Fruit fly (Drosophila melanogaster) whole organism, prepupa: ENCODE results near the gene sing.
A peak's percentile ranks its signal among the peaks of the same experiment; 100 is the strongest.

Experiments
- Blimp-1 ChIP-seq: fragments of 200-800 bp; sonication (Bioruptor generic); optimal IDR thresholded peaks from 3 replicates; lab custom pipeline; 2017; ENCODE audit warnings: missing biosample characterization, missing genetic modification characterization, mild to moderate bottlenecking, moderate library complexity, missing genetic modification reagents
- CG10669 ChIP-seq: fragments of 200-800 bp; sonication (Bioruptor generic); optimal IDR thresholded peaks from 3 replicates; lab custom pipeline; 2018; ENCODE audit warnings: missing biosample characterization, mild to moderate bottlenecking, missing genetic modification characterization, moderate library complexity
- CG11294 ChIP-seq: fragments of 200-800 bp; sonication (Bioruptor generic); IDR thresholded peaks from 2 replicates; pipeline ENCODE4 v1.3.6; 2022; ENCODE audit warnings: missing biosample characterization, missing genetic modification characterization
- CG11762 ChIP-seq: fragments of 200-800 bp; sonication (Bioruptor generic); optimal IDR thresholded peaks from 3 replicates; lab custom pipeline; 2016; ENCODE audit warnings: missing biosample characterization, missing genetic modification characterization; ENCODE audit not compliant: insufficient read depth
- CG11902 ChIP-seq: fragments of 200-800 bp; sonication (Bioruptor generic); optimal IDR thresholded peaks from 3 replicates; lab custom pipeline; 2016; ENCODE audit warnings: missing biosample characterization, missing genetic modification characterization
- CG1621 ChIP-seq: fragments of 200-800 bp; sonication (Bioruptor generic); optimal IDR thresholded peaks from 3 replicates; lab custom pipeline; 2018; ENCODE audit warnings: missing biosample characterization, mild to moderate bottlenecking, missing genetic modification characterization
- CG16779 ChIP-seq: fragments of 200-800 bp; sonication (Bioruptor generic); optimal IDR thresholded peaks from 3 replicates; lab custom pipeline; 2017; ENCODE audit warnings: missing biosample characterization, mild to moderate bottlenecking, missing genetic modification characterization
- CG3032 ChIP-seq: fragments of 200-800 bp; optimal IDR thresholded peaks from 2 replicates; lab custom pipeline; 2019; ENCODE audit warnings: missing biosample characterization, mild to moderate bottlenecking, missing genetic modification characterization, moderate library complexity
- CG31627 ChIP-seq: fragments of 200-800 bp; sonication (Bioruptor generic); optimal IDR thresholded peaks from 3 replicates; lab custom pipeline; 2016; ENCODE audit warnings: missing biosample characterization, missing genetic modification characterization
- CG32006 ChIP-seq: fragments of 200-800 bp; sonication (Bioruptor generic); optimal IDR thresholded peaks from 3 replicates; lab custom pipeline; 2017; ENCODE audit warnings: missing biosample characterization, mild to moderate bottlenecking, missing genetic modification characterization
- CG34406 ChIP-seq: fragments of 200-800 bp; sonication (Bioruptor generic); optimal IDR thresholded peaks from 3 replicates; lab custom pipeline; 2016; ENCODE audit warnings: missing biosample characterization, missing genetic modification characterization
- CG3919 ChIP-seq: fragments of 200-800 bp; sonication (Bioruptor generic); optimal IDR thresholded peaks from 3 replicates; lab custom pipeline; 2016; ENCODE audit warnings: missing biosample characterization, missing genetic modification characterization
- CG4318 ChIP-seq: fragments of 200-800 bp; sonication (Bioruptor generic); optimal IDR thresholded peaks from 3 replicates; lab custom pipeline; 2017; ENCODE audit warnings: missing biosample characterization, mild to moderate bottlenecking, missing genetic modification characterization
- CG6163 ChIP-seq: fragments of 200-800 bp; sonication (Bioruptor generic); IDR thresholded peaks from 3 replicates; pipeline ENCODE4 v1.3.6; 2022; ENCODE audit warnings: missing biosample characterization, missing genetic modification characterization
- CG6276 ChIP-seq: fragments of 200-800 bp; sonication (Bioruptor generic); optimal IDR thresholded peaks from 2 replicates; lab custom pipeline; 2017; ENCODE audit warnings: missing biosample characterization, mild to moderate bottlenecking, missing genetic modification characterization
- CG6792 ChIP-seq: fragments of 200-800 bp; sonication (Bioruptor generic); optimal IDR thresholded peaks from 3 replicates; lab custom pipeline; 2016; ENCODE audit warnings: missing biosample characterization, missing genetic modification characterization
- CG6808 ChIP-seq: fragments of 200-800 bp; sonication (Bioruptor generic); optimal IDR thresholded peaks from 3 replicates; lab custom pipeline; 2017; ENCODE audit warnings: missing biosample characterization, missing genetic modification characterization, mild to moderate bottlenecking, moderate library complexity, missing genetic modification reagents
- CG8119 ChIP-seq: fragments of 200-800 bp; sonication (Bioruptor generic); IDR thresholded peaks from 3 replicates; pipeline ENCODE4 v1.3.6; 2022; ENCODE audit warnings: missing biosample characterization, missing genetic modification characterization
- CG8319 ChIP-seq: fragments of 200-800 bp; sonication (Bioruptor generic); optimal IDR thresholded peaks from 3 replicates; lab custom pipeline; 2016; ENCODE audit warnings: missing biosample characterization, missing genetic modification characterization
- CG8632 ChIP-seq: fragments of 200-800 bp; sonication (Bioruptor generic); optimal IDR thresholded peaks from 3 replicates; lab custom pipeline; 2016; ENCODE audit warnings: missing biosample characterization, missing genetic modification characterization
- Eip75B ChIP-seq: fragments of 200-800 bp; sonication (Bioruptor generic); optimal IDR thresholded peaks from 3 replicates; lab custom pipeline; 2016; ENCODE audit warnings: missing biosample characterization, missing genetic modification characterization
- Eip78C ChIP-seq: fragments of 200-800 bp; sonication (Bioruptor generic); peaks from one replicate; lab custom pipeline; 2016; ENCODE audit warnings: missing biosample characterization, missing genetic modification characterization
- Ets21C ChIP-seq: fragments of 200-800 bp; sonication (Bioruptor generic); optimal IDR thresholded peaks from 3 replicates; lab custom pipeline; 2016; ENCODE audit warnings: missing biosample characterization, missing genetic modification characterization
- Ets96B ChIP-seq: fragments of 200-800 bp; optimal IDR thresholded peaks from 2 replicates; lab custom pipeline; 2019; ENCODE audit warnings: missing biosample characterization, mild to moderate bottlenecking, missing genetic modification characterization, moderate library complexity
- Gug ChIP-seq: fragments of 200-800 bp; sonication (Bioruptor generic); IDR thresholded peaks from 2 replicates; pipeline ENCODE4 v1.3.6; 2022; ENCODE audit warnings: missing biosample characterization, missing genetic modification characterization
- Hr38 ChIP-seq: sonication (Bioruptor generic); optimal IDR thresholded peaks from 2 replicates; lab custom pipeline; 2016; ENCODE audit warnings: missing biosample characterization, missing genetic modification characterization
- Hr39 ChIP-seq: fragments of 200-800 bp; sonication (Bioruptor generic); optimal IDR thresholded peaks from 2 replicates; lab custom pipeline; 2016; ENCODE audit warnings: missing biosample characterization, missing genetic modification characterization
- Lpt ChIP-seq: fragments of 200-800 bp; sonication (Bioruptor generic); optimal IDR thresholded peaks from 3 replicates; lab custom pipeline; 2016; ENCODE audit warnings: missing biosample characterization, missing genetic modification characterization
- Met ChIP-seq: fragments of 200-800 bp; sonication (Bioruptor generic); optimal IDR thresholded peaks from 3 replicates; lab custom pipeline; 2016; ENCODE audit warnings: missing biosample characterization, missing genetic modification characterization
- OdsH ChIP-seq: fragments of 200-800 bp; sonication (Bioruptor generic); optimal IDR thresholded peaks from 3 replicates; lab custom pipeline; 2016; ENCODE audit warnings: missing biosample characterization, missing genetic modification characterization
- Smox ChIP-seq: fragments of 200-800 bp; sonication (Bioruptor generic); optimal IDR thresholded peaks from 3 replicates; lab custom pipeline; 2016; ENCODE audit warnings: missing biosample characterization, missing genetic modification characterization
- Sox102F ChIP-seq: fragments of 200-800 bp; sonication (Bioruptor generic); optimal IDR thresholded peaks from 2 replicates; lab custom pipeline; 2016; ENCODE audit warnings: missing biosample characterization, mild to moderate bottlenecking, missing genetic modification characterization
- Sox14 ChIP-seq: fragments of 200-800 bp; sonication (Bioruptor generic); optimal IDR thresholded peaks from 3 replicates; lab custom pipeline; 2016; ENCODE audit warnings: missing biosample characterization, missing genetic modification characterization
- acj6 ChIP-seq: fragments of 200-800 bp; sonication (Bioruptor generic); optimal IDR thresholded peaks from 3 replicates; lab custom pipeline; 2016; ENCODE audit warnings: missing biosample characterization, missing genetic modification characterization
- cyc ChIP-seq: fragments of 200-800 bp; sonication (Bioruptor generic); optimal IDR thresholded peaks from 3 replicates; lab custom pipeline; 2016; ENCODE audit warnings: missing biosample characterization, missing genetic modification characterization
- dac ChIP-seq: fragments of 200-800 bp; sonication (Bioruptor generic); optimal IDR thresholded peaks from 2 replicates; lab custom pipeline; 2017; ENCODE audit warnings: missing biosample characterization, mild to moderate bottlenecking, missing genetic modification characterization
- fd59A ChIP-seq: fragments of 200-800 bp; sonication (Bioruptor generic); optimal IDR thresholded peaks from 2 replicates; lab custom pipeline; 2017; ENCODE audit warnings: missing biosample characterization, mild to moderate bottlenecking, missing genetic modification characterization, missing genetic modification reagents
- fd85E ChIP-seq: fragments of 200-800 bp; sonication (Bioruptor generic); optimal IDR thresholded peaks from 3 replicates; lab custom pipeline; 2016; ENCODE audit warnings: missing biosample characterization, missing genetic modification characterization
- fkh ChIP-seq: fragments of 200-800 bp; sonication (Bioruptor generic); optimal IDR thresholded peaks from 3 replicates; lab custom pipeline; 2017; ENCODE audit warnings: missing biosample characterization, mild to moderate bottlenecking, missing genetic modification characterization, moderate library complexity
- net ChIP-seq: fragments of 200-800 bp; sonication (Bioruptor generic); optimal IDR thresholded peaks from 3 replicates; lab custom pipeline; 2016; ENCODE audit warnings: missing biosample characterization, missing genetic modification characterization
- pdm3 ChIP-seq: fragments of 200-800 bp; sonication (Bioruptor generic); optimal IDR thresholded peaks from 3 replicates; lab custom pipeline; 2016; ENCODE audit warnings: missing biosample characterization, missing genetic modification characterization
- salr ChIP-seq, 2 experiments: fragments of 200-800 bp; sonication (Bioruptor generic); optimal IDR thresholded peaks; 3 replicates each; lab custom pipeline; 2016 to 2018; ENCODE audit warnings: missing biosample characterization in 2 of 2, missing genetic modification characterization in 2 of 2, mild to moderate bottlenecking in 1 of 2
- spab ChIP-seq: fragments of 200-800 bp; sonication (Bioruptor generic); optimal IDR thresholded peaks from 2 replicates; lab custom pipeline; 2017; ENCODE audit warnings: missing biosample characterization, mild to moderate bottlenecking, missing genetic modification characterization, missing genetic modification reagents
- svp ChIP-seq: fragments of 200-800 bp; sonication (Bioruptor generic); peaks from one replicate; lab custom pipeline; 2016; ENCODE audit warnings: missing biosample characterization, missing genetic modification characterization
- topi ChIP-seq: fragments of 200-800 bp; sonication (Bioruptor generic); optimal IDR thresholded peaks from 3 replicates; lab custom pipeline; 2016; ENCODE audit warnings: missing biosample characterization, missing genetic modification characterization
- vri ChIP-seq: fragments of 200-800 bp; sonication (Bioruptor generic); optimal IDR thresholded peaks from 3 replicates; lab custom pipeline; 2016; ENCODE audit warnings: missing biosample characterization, mild to moderate bottlenecking, missing genetic modification characterization

The sing gene

dm6 chrX:16644535-16645131 is 34.5 kb upstream of the sing start:
- TF ChIP-seq fkh (peak; percentile 85), svp (GFP tag; lab: Kevin White, UChicago) (no peak)

dm6 chrX:16645472-16645871 is 33.6 kb upstream of the sing start:
- TF ChIP-seq CG32006 (no peak), Blimp-1 (GFP tag; lab: Kevin White, UChicago) (peak; percentile 66), pdm3 (GFP tag; lab: Kevin White, UChicago) (no peak), vri (GFP tag; lab: Kevin White, UChicago) (peak; percentile 76), Eip78C (peak; percentile 38)
- TF ChIP-seq, all 60 proteins: peak for 3

- no peak for TF ChIP-seq CG11294 (GFP tag; lab: Robert Waterston, UW)
- peak; percentile 12 for TF ChIP-seq CG10669 (GFP tag; lab: Kevin White, UChicago)
- peak; percentile 28 for TF ChIP-seq Sox14 (GFP tag; lab: Kevin White, UChicago)
- no peak for TF ChIP-seq Gug
- TF ChIP-seq CG31627 (GFP tag; lab: Kevin White, UChicago) = peak; percentile 55
- peak; percentile 19 for TF ChIP-seq CG3032 (tag; lab: Kevin White, UChicago)
- peak; percentile 37 for TF ChIP-seq Smox
- peak; percentile 42 for TF ChIP-seq Met (GFP tag; lab: Kevin White, UChicago)
- TF ChIP-seq net (GFP tag; lab: Kevin White, UChicago) = no peak
- peak; percentile 46 for TF ChIP-seq CG32006
- peak; percentile 20 for TF ChIP-seq acj6 (GFP tag; lab: Kevin White, UChicago)
- peak; percentile 81 for TF ChIP-seq svp (GFP tag; lab: Kevin White, UChicago)
- TF ChIP-seq CG6276 = no peak
- peak; percentile 55 for TF ChIP-seq Eip75B (GFP tag; lab: Kevin White, UChicago)
- TF ChIP-seq pdm3 (GFP tag; lab: Kevin White, UChicago) = peak; percentile 49
- TF ChIP-seq Eip78C = peak; percentile 82
- TF ChIP-seq cyc (GFP tag; lab: Kevin White, UChicago) = peak; percentile 31
- no peak for TF ChIP-seq CG8119 (GFP tag; lab: Robert Waterston, UW)
- no peak for TF ChIP-seq CG16779 (tag; lab: Kevin White, UChicago)
- TF ChIP-seq CG6792 (GFP tag; lab: Kevin White, UChicago) = peak; percentile 31
- TF ChIP-seq Ets96B (tag; lab: Kevin White, UChicago) = no peak
- no peak for TF ChIP-seq fkh
- no peak for TF ChIP-seq Hr38 (GFP tag; lab: Kevin White, UChicago)
- TF ChIP-seq CG11762 = no peak
- TF ChIP-seq Blimp-1 (GFP tag; lab: Kevin White, UChicago) = no peak
- TF ChIP-seq CG34406 (GFP tag; lab: Kevin White, UChicago) = peak; percentile 33
- peak; percentile 33 for TF ChIP-seq topi (GFP tag; lab: Kevin White, UChicago)
- TF ChIP-seq CG3919 (GFP tag; lab: Kevin White, UChicago) = peak; percentile 1
- TF ChIP-seq Sox102F = peak; percentile 22
- TF ChIP-seq dac (GFP tag; lab: Kevin White, UChicago) = no peak
- TF ChIP-seq vri (GFP tag; lab: Kevin White, UChicago) = no peak
- TF ChIP-seq fd59A (GFP tag; lab: Kevin White, UChicago) = peak; percentile 28
- TF ChIP-seq Hr39 (GFP tag; lab: Kevin White, UChicago) = peak; percentile 64
- peak; percentile 15 for TF ChIP-seq CG8632 (GFP tag; lab: Kevin White, UChicago)
- TF ChIP-seq spab (GFP tag; lab: Kevin White, UChicago) = peak; percentile 5
- no peak for TF ChIP-seq CG11902
- TF ChIP-seq OdsH (GFP tag; lab: Kevin White, UChicago) = peak; percentile 30
- TF ChIP-seq CG8319 (GFP tag; lab: Kevin White, UChicago) = no peak
- no peak for TF ChIP-seq CG6808 (GFP tag; lab: Kevin White, UChicago)
- no peak for TF ChIP-seq Lpt (GFP tag; lab: Kevin White, UChicago)
- TF ChIP-seq CG1621 (tag; lab: Kevin White, UChicago) = no peak
- TF ChIP-seq CG6163 (GFP tag; lab: Robert Waterston, UW) = peak; percentile 18; the same call in 1 of the 3 replicates
- TF ChIP-seq salr (GFP tag; optimal IDR thresholded peaks at IDR 0.05; lab: Kevin White, UChicago) = peak in 1 of 2 experiments; percentile 22
- TF ChIP-seq Ets21C (GFP tag; lab: Kevin White, UChicago) = peak; percentile 31
- no peak for TF ChIP-seq fd85E
- TF ChIP-seq CG4318 (GFP tag; lab: Kevin White, UChicago) = no peak
Observed at dm6 chrX:16647092-16647632, 31.9 kb upstream of the sing start.
